Worm (Caenorhabditis elegans) whole organism, L4 larva: Measurements from ENCODE around the gene cap-2.

Experiments
- D1046.2 ChIP-seq: fragments of 200-800 bp; sonication (Bioruptor generic); IDR thresholded peaks from 2 replicates; pipeline ENCODE4 v1.3.6; 2022; ENCODE audit warnings: missing genetic modification characterization, missing compliant biosample characterization
- F49E8.2 ChIP-seq: sonication (generic microtip); optimal IDR thresholded peaks from 2 replicates; lab custom pipeline; 2016; ENCODE audit warnings: missing compliant biosample characterization, mild to moderate bottlenecking, missing genetic modification characterization, borderline replicate concordance
- Y105C5A.15 ChIP-seq: fragments of 200-800 bp; sonication (Bioruptor generic); IDR thresholded peaks from 2 replicates; pipeline ENCODE4 v1.3.6; 2022; ENCODE audit warnings: missing genetic modification characterization, missing compliant biosample characterization
- Y75B8A.6 ChIP-seq: fragments of 200-800 bp; sonication (Bioruptor generic); IDR thresholded peaks from 2 replicates; pipeline ENCODE4 v1.3.6; 2022; ENCODE audit warnings: missing genetic modification reagents, missing genetic modification characterization, missing compliant biosample characterization
- aha-1 ChIP-seq: fragments of 150-350 bp; peaks from one replicate; lab custom pipeline; 2014; ENCODE audit warnings: missing biosample characterization, missing genetic modification characterization
- ama-1 ChIP-seq: fragments of 150-350 bp; optimal IDR thresholded peaks from 2 replicates; lab custom pipeline; 2014; ENCODE audit warnings: inconsistent platforms, mixed read lengths
- arid-1 ChIP-seq: fragments of 200-800 bp; sonication (Bioruptor generic); conservative IDR thresholded peaks from 2 replicates; pipeline ENCODE4 v1.3.6; 2022; ENCODE audit warnings: missing genetic modification reagents, missing genetic modification characterization, missing compliant biosample characterization
- ceh-20 ChIP-seq: fragments of 200-800 bp; sonication (Bioruptor generic); IDR thresholded peaks from 2 replicates; pipeline ENCODE4 v1.3.6; 2022; ENCODE audit warnings: missing genetic modification reagents, missing genetic modification characterization, missing compliant biosample characterization
- ceh-32 ChIP-seq: sonication (generic microtip); optimal IDR thresholded peaks from 2 replicates; lab custom pipeline; 2016; ENCODE audit warnings: mild to moderate bottlenecking, missing genetic modification characterization, missing compliant biosample characterization; ENCODE audit not compliant: poor library complexity
- ceh-44 ChIP-seq: fragments of 200-800 bp; sonication (Bioruptor generic); IDR thresholded peaks from 2 replicates; pipeline ENCODE4 v1.3.6; 2022; ENCODE audit warnings: missing genetic modification reagents, missing genetic modification characterization, missing compliant biosample characterization
- ceh-62 ChIP-seq: sonication (generic microtip); optimal IDR thresholded peaks from 2 replicates; lab custom pipeline; 2017; ENCODE audit warnings: missing biosample characterization, missing genetic modification characterization
- ceh-82 ChIP-seq: sonication (generic microtip); optimal IDR thresholded peaks from 2 replicates; lab custom pipeline; 2017; ENCODE audit warnings: missing biosample characterization, missing genetic modification characterization
- ces-1 ChIP-seq: fragments of 150-350 bp; sonication (generic microtip); optimal IDR thresholded peaks from 4 replicates; lab custom pipeline; 2014; ENCODE audit warnings: missing biosample characterization, missing genetic modification reagents, missing genetic modification characterization
- daf-8 ChIP-seq: fragments of 200-800 bp; sonication (Bioruptor generic); IDR thresholded peaks from 2 replicates; pipeline ENCODE4 v1.3.6; 2022; ENCODE audit warnings: missing genetic modification characterization, missing compliant biosample characterization
- dmd-6 ChIP-seq: fragments of 200-800 bp; sonication (Bioruptor generic); IDR thresholded peaks from 2 replicates; pipeline ENCODE4 v1.3.6; 2022; ENCODE audit warnings: missing genetic modification reagents, missing genetic modification characterization, missing compliant biosample characterization
- dmd-8 ChIP-seq: fragments of 200-800 bp; sonication (Bioruptor generic); IDR thresholded peaks from 2 replicates; pipeline ENCODE4 v1.3.6; 2022; ENCODE audit warnings: missing genetic modification characterization, missing compliant biosample characterization
- dpl-1 ChIP-seq: fragments of 150-350 bp; optimal IDR thresholded peaks from 2 replicates; lab custom pipeline; 2014; ENCODE audit warnings: missing biosample characterization, missing genetic modification reagents, missing genetic modification characterization
- fos-1 ChIP-seq: fragments of 150-350 bp; optimal IDR thresholded peaks from 2 replicates; lab custom pipeline; 2014; ENCODE audit warnings: missing biosample characterization, missing genetic modification characterization
- gei-8 ChIP-seq: fragments of 200-800 bp; sonication (Bioruptor generic); optimal IDR thresholded peaks from 2 replicates; lab custom pipeline; 2018; ENCODE audit warnings: mild to moderate bottlenecking, missing genetic modification characterization, missing compliant biosample characterization
- hif-1 ChIP-seq, 2 experiments: sonication (generic microtip); optimal IDR thresholded peaks; 2 replicates each; lab custom pipeline; 2016 to 2017; ENCODE audit warnings: missing compliant biosample characterization in 2 of 2, missing genetic modification characterization in 2 of 2, missing genetic modification reagents in 2 of 2, missing genotype in 2 of 2, mild to moderate bottlenecking in 1 of 2
- hlh-11 ChIP-seq: fragments of 200-800 bp; sonication (Bioruptor generic); optimal IDR thresholded peaks from 2 replicates; lab custom pipeline; 2018; ENCODE audit warnings: mild to moderate bottlenecking, missing genetic modification characterization, missing compliant biosample characterization
- hlh-30 ChIP-seq: sonication (generic microtip); optimal IDR thresholded peaks from 2 replicates; lab custom pipeline; 2017; ENCODE audit warnings: antibody characterized with exemption, mild to moderate bottlenecking, missing genetic modification characterization, missing compliant biosample characterization; ENCODE audit not compliant: insufficient read depth
- hmg-1.1 ChIP-seq: fragments of 200-800 bp; sonication (Bioruptor generic); IDR thresholded peaks from 2 replicates; pipeline ENCODE4 v1.3.6; 2022; ENCODE audit warnings: missing genetic modification reagents, missing genetic modification characterization, missing compliant biosample characterization
- lin-38 ChIP-seq: fragments of 200-800 bp; sonication (Bioruptor generic); IDR thresholded peaks from 2 replicates; pipeline ENCODE4 v1.3.6; 2022; ENCODE audit warnings: missing genetic modification reagents, missing genetic modification characterization, missing compliant biosample characterization
- lsy-2 ChIP-seq, 2 experiments: fragments of 150-350 bp in 1 of 2; sonication (generic microtip) in 1 of 2; optimal IDR thresholded peaks; 2 replicates each; lab custom pipeline; 2014 to 2017; ENCODE audit warnings: missing biosample characterization in 2 of 2, missing genetic modification characterization in 2 of 2
- madf-5 ChIP-seq, 2 experiments: fragments of 200-800 bp; sonication (Bioruptor generic); IDR thresholded peaks; 2 replicates each; pipeline ENCODE4 v1.3.6; 2022; ENCODE audit warnings: missing compliant biosample characterization in 2 of 2, missing genetic modification characterization in 2 of 2
- mdl-1 ChIP-seq, 2 experiments: fragments of 150-350 bp in 1 of 2; sonication (generic microtip) in 1 of 2; optimal IDR thresholded peaks; 2 replicates each; lab custom pipeline; 2014 to 2017; ENCODE audit warnings: missing biosample characterization in 2 of 2, missing genetic modification characterization in 2 of 2
- mes-2 ChIP-seq: sonication (generic microtip); optimal IDR thresholded peaks from 2 replicates; lab custom pipeline; 2016; ENCODE audit warnings: missing genotype, mild to moderate bottlenecking, missing genetic modification characterization, missing compliant biosample characterization; ENCODE audit not compliant: poor library complexity, severe bottlenecking
- mxl-2 ChIP-seq: fragments of 200-800 bp; sonication (Bioruptor generic); conservative IDR thresholded peaks from 2 replicates; pipeline ENCODE4 v1.3.6; 2022; ENCODE audit warnings: missing genetic modification reagents, missing genetic modification characterization, missing compliant biosample characterization
- nhr-25 ChIP-seq: sonication (generic microtip); optimal IDR thresholded peaks from 2 replicates; lab custom pipeline; 2017; ENCODE audit warnings: missing genetic modification characterization, mild to moderate bottlenecking, missing compliant biosample characterization, antibody characterized with exemption, moderate library complexity, borderline replicate concordance; ENCODE audit not compliant: insufficient read depth
- nhr-28 ChIP-seq: fragments of 150-350 bp; optimal IDR thresholded peaks from 2 replicates; lab custom pipeline; 2014; ENCODE audit warnings: missing biosample characterization, missing genetic modification characterization
- nhr-41 ChIP-seq: fragments of 200-800 bp; sonication (Bioruptor generic); IDR thresholded peaks from 2 replicates; pipeline ENCODE4 v1.3.6; 2022; ENCODE audit warnings: missing genetic modification reagents, missing genetic modification characterization, missing compliant biosample characterization
- nhr-42 ChIP-seq: fragments of 200-800 bp; sonication (Bioruptor generic); IDR thresholded peaks from 2 replicates; pipeline ENCODE4 v1.3.6; 2022; ENCODE audit warnings: missing genetic modification characterization, missing compliant biosample characterization
- nhr-6 ChIP-seq: fragments of 150-350 bp; optimal IDR thresholded peaks from 2 replicates; lab custom pipeline; 2014; ENCODE audit warnings: missing biosample characterization, missing genetic modification characterization
- rbr-2 ChIP-seq: sonication (generic microtip); optimal IDR thresholded peaks from 2 replicates; lab custom pipeline; 2016; ENCODE audit warnings: missing genotype, missing genetic modification characterization, missing compliant biosample characterization
- saeg-2 ChIP-seq: fragments of 200-800 bp; sonication (Bioruptor generic); IDR thresholded peaks from 2 replicates; pipeline ENCODE4 v1.3.6; 2022; ENCODE audit warnings: missing genetic modification reagents, missing genetic modification characterization, missing compliant biosample characterization
- sdz-12 ChIP-seq: fragments of 200-800 bp; sonication (Bioruptor generic); optimal IDR thresholded peaks from 2 replicates; lab custom pipeline; 2018; ENCODE audit warnings: mild to moderate bottlenecking, missing genetic modification characterization, missing compliant biosample characterization
- set-16 ChIP-seq: fragments of 200-800 bp; sonication (Bioruptor generic); IDR thresholded peaks from 2 replicates; pipeline ENCODE4 v1.3.6; 2022; ENCODE audit warnings: missing genetic modification reagents, missing genetic modification characterization, missing compliant biosample characterization
- snpc-1.2 ChIP-seq: fragments of 200-800 bp; sonication (Bioruptor generic); IDR thresholded peaks from 2 replicates; pipeline ENCODE4 v1.3.6; 2022; ENCODE audit warnings: missing genetic modification reagents, missing genetic modification characterization, missing compliant biosample characterization
- snpc-4 ChIP-seq: fragments of 150-350 bp; optimal IDR thresholded peaks from 2 replicates; lab custom pipeline; 2014; ENCODE audit warnings: missing biosample characterization, missing genetic modification characterization
- spr-1 ChIP-seq: sonication (generic microtip); optimal IDR thresholded peaks from 2 replicates; lab custom pipeline; 2016; ENCODE audit warnings: mild to moderate bottlenecking, missing genetic modification characterization, missing compliant biosample characterization
- unc-62 ChIP-seq, 3 experiments: fragments of 150-350 bp in 1 of 3; sonication (generic microtip); optimal IDR thresholded peaks in 2 of 3; peaks in 1 of 3; 1 replicate in 1 of 3; 2 replicates in 2 of 3; lab custom pipeline; 2014 to 2017; ENCODE audit warnings: missing biosample characterization in 3 of 3, missing genetic modification characterization in 3 of 3, missing genetic modification reagents in 3 of 3, missing genotype in 1 of 3
- zag-1 ChIP-seq: fragments of 150-350 bp; optimal IDR thresholded peaks from 2 replicates; lab custom pipeline; 2014; ENCODE audit warnings: missing biosample characterization, missing genetic modification characterization
- zfp-2 ChIP-seq: sonication (generic microtip); optimal IDR thresholded peaks from 2 replicates; lab custom pipeline; 2016; ENCODE audit warnings: mild to moderate bottlenecking, missing genetic modification characterization, missing compliant biosample characterization
- zfp-3 ChIP-seq: fragments of 200-800 bp; sonication (Bioruptor generic); conservative IDR thresholded peaks from 2 replicates; pipeline ENCODE4 v1.3.6; 2022; ENCODE audit warnings: missing genetic modification reagents, missing genetic modification characterization, missing compliant biosample characterization

The cap-2 gene

DNA sequence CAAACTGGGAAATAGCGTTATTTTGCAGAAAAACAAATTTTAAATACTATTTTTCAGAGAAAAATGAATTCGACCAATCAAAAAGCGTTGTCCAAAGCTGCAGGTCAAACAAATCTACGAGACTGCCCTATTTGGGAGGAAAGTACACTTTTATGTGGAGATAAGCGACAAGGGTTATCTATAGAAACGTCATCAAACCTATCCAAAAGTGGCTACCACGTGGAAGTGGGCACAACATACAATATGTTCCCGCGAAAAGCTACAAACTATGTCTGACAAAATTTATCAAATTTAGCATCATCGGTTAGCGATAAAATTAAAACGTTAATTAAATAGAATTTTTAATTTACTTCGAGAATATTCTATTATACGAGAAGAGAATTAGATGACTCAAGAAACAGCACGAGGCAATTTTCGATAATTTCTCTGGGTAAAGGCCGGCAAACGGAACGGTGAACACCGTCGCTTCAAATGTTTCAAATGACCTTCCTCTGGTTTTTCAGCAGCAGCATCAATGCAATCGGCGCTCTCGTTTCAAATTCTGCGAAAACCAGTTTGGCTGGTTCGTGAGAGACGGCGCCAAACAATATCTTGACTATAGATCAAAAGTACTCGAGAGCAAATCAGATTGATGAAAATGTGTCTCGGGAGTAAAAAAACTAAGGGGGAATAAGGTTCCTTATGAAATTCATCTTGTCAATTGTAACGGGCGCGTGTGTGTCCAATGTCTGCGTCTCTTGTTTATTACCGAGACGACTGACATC lies 7.1 kb upstream of the cap-2 start (continued):
- peak; percentile 74 for TF ChIP-seq dmd-6
- no peak for TF ChIP-seq fos-1 (tag; lab: Kevin White, UChicago)
- no peak for TF ChIP-seq spr-1 (tag; lab: Kevin White, UChicago)
- TF ChIP-seq ceh-44 (GFP tag; lab: Robert Waterston, UW) = no peak
- TF ChIP-seq rbr-2 (tag; lab: Kevin White, UChicago) = no peak
- peak; percentile 37 for TF ChIP-seq hlh-30 (tag; lab: Kevin White, UChicago)
- no peak for TF ChIP-seq mxl-2
- no peak for TF ChIP-seq ceh-62 (tag; lab: Kevin White, UChicago)
- TF ChIP-seq nhr-41 = no peak
- no peak for TF ChIP-seq ceh-82 (tag; lab: Kevin White, UChicago)
- TF ChIP-seq zag-1 (tag; lab: Kevin White, UChicago) = no peak
- 0 out of 2 replicates have a peak, but pooled peaks have one; percentile 10 for TF ChIP-seq saeg-2
- no peak for TF ChIP-seq dmd-8 (GFP tag; lab: Robert Waterston, UW)
- no peak for TF ChIP-seq ceh-20 (GFP tag; lab: Robert Waterston, UW)
- peak; percentile 18 to 25 for TF ChIP-seq mdl-1 (tag; optimal IDR thresholded peaks at IDR 0.05; lab: Kevin White, UChicago)
- no peak for TF ChIP-seq ama-1
- no peak for TF ChIP-seq nhr-42
- TF ChIP-seq nhr-28 = peak; percentile 79
- no peak for TF ChIP-seq zfp-2
- no peak for TF ChIP-seq daf-8 (GFP tag; lab: Robert Waterston, UW)
- TF ChIP-seq arid-1 (GFP tag; lab: Robert Waterston, UW) = no peak
- no peak for TF ChIP-seq ceh-32 (tag; lab: Kevin White, UChicago)
- TF ChIP-seq hif-1 (tag; optimal IDR thresholded peaks at IDR 0.05; lab: Kevin White, UChicago) = no peak
- TF ChIP-seq Y105C5A.15 (GFP tag; lab: Robert Waterston, UW) = no peak
- TF ChIP-seq snpc-4 (tag; lab: Kevin White, UChicago) = no peak
- TF ChIP-seq lin-38 (GFP tag; lab: Robert Waterston, UW) = no peak; the same call in 1 of the 2 replicates
- no peak for TF ChIP-seq madf-5 (GFP tag; IDR thresholded peaks at IDR 0.05; lab: Robert Waterston, UW)
- TF ChIP-seq D1046.2 (GFP tag; lab: Robert Waterston, UW) = no peak
- no peak for TF ChIP-seq Y75B8A.6 (GFP tag; lab: Robert Waterston, UW)
- TF ChIP-seq aha-1 = peak; percentile 72
- no peak for TF ChIP-seq sdz-12
- no peak for TF ChIP-seq dpl-1 (GFP tag; lab: Kevin White, UChicago)
- TF ChIP-seq ces-1 (GFP tag; lab: Kevin White, UChicago) = no peak
- TF ChIP-seq gei-8 (GFP tag; lab: Kevin White, UChicago) = no peak

DNA sequence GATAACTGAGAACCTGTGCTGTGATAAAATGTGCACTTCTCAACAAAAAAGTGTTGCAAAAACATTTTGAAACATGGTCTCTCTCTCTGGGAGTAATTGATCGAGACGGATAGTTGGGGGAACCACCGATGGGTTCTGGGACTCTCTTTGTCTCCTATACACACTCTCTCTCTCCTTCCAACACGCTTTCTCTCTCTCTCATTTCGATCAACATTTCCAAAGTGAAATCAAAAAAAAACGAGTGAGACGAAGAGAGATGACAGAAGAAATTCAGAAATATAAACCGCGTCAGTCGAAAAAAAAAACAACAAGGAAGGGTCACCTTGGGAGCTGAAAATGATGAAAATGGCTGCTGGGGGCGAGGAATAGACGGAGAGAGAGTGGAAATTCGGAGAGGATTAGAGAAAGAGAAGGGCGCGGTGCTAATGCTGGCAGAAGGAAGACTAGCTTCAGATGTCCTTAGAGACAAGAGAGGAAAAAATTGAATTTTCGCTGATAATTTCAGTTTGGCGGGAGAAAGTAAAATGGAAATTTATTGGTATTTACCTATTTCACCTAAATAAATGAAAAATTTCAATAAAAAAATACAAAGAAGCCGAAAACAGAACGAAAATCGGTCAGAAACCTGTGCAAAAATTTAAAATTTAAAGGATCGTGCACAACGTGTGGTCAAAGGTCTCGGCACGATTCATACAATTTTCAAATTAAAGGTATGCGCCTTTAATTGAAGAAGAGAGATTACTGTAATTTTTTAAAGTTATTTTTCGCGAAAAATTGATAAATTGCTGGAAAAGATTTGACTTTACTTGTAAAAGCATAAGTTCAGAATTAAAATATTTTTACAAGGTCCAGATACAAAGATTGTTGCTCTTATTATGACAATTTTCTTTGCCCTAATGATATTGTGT lies 6.0 kb upstream of the cap-2 start:
- 0 out of 2 replicates have a peak, but pooled peaks have one; percentile 12 for TF ChIP-seq set-16 (GFP tag; lab: Robert Waterston, UW)
- TF ChIP-seq mes-2 (tag; lab: Kevin White, UChicago) = peak; percentile 5
- no peak for TF ChIP-seq zfp-3
- peak; percentile 35; the same call in 1 of the 2 replicates for TF ChIP-seq dmd-6
- peak in 1 of 2 experiments; percentile 42 for TF ChIP-seq mdl-1 (tag; optimal IDR thresholded peaks at IDR 0.05; lab: Kevin White, UChicago)
- TF ChIP-seq dpl-1 (GFP tag; lab: Kevin White, UChicago) = peak; percentile 19
- TF ChIP-seq lin-38 (GFP tag; lab: Robert Waterston, UW) = 0 out of 2 replicates have a peak, but pooled peaks have one; percentile 12
- peak in 1 of 2 experiments; percentile 74 for TF ChIP-seq unc-62 (GFP tag; optimal IDR thresholded peaks at IDR 0.05 in 1 of 2; lab: Kevin White, UChicago)
- no peak for TF ChIP-seq unc-62 (tag; optimal IDR thresholded peaks at IDR 0.05; lab: Kevin White, UChicago)
- TF ChIP-seq spr-1 (tag; lab: Kevin White, UChicago) = no peak
- no peak for TF ChIP-seq dmd-8 (GFP tag; lab: Robert Waterston, UW)
- TF ChIP-seq hmg-1.1 (GFP tag; lab: Robert Waterston, UW) = 0 out of 2 replicates have a peak, but pooled peaks have one; percentile 12
- TF ChIP-seq F49E8.2 (tag; lab: Kevin White, UChicago) = peak; percentile 25
- peak; percentile 3 for TF ChIP-seq hlh-11
- no peak for TF ChIP-seq snpc-1.2 (GFP tag; lab: Robert Waterston, UW)
- TF ChIP-seq lsy-2 (tag; optimal IDR thresholded peaks at IDR 0.05; lab: Kevin White, UChicago) = peak in 1 of 2 experiments; percentile 29
- no peak for TF ChIP-seq ces-1 (GFP tag; lab: Kevin White, UChicago)
- peak; percentile 11 for TF ChIP-seq nhr-6
- TF ChIP-seq nhr-25 (tag; lab: Kevin White, UChicago) = peak; percentile 41
